Worm (Caenorhabditis elegans): ENCODE data around the gene mfn-1.
A peak's percentile ranks its signal among the peaks of the same experiment; 100 is the strongest.

The mfn-1 gene

ce11 chrII:11444973-11445372 is 26.8 kb downstream of the mfn-1 start, which contains the start of gene W02B12.13 (continued):
- TF ChIP-seq nhr-48 (tag; optimal IDR thresholded peaks at IDR 0.05) (no peak), madf-9 (GFP tag; conservative IDR thresholded peaks at IDR 0.05) (no peak), lim-7 (GFP tag; IDR thresholded peaks at IDR 0.05) (no peak), dpl-1 (GFP tag; optimal IDR thresholded peaks at IDR 0.05) (no peak), F37D6.2 (tag; optimal IDR thresholded peaks at IDR 0.05) (no peak)

DNA sequence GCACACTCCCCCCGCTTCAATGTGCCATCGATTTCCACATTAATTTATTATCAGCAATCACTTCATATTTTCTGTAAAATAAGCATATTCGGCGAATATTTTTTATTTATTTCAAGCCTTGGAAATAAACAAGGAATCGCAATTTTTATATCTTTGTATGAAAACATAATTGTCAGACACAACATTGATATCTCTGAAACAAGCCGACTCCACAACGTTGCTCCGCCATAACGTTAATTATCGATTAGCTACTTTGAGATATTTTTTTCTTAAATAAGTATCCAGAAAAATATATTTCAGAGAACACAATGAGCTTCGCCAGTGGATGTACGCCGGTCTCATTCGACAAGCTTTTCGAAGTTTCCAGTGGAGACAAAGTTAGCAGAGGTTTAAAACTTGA is 28.0 kb downstream of the mfn-1 start, which contains the start of gene adbp-1:
TSS of gene adbp-1 (plus strand) at position 301 of the 400 bp plus-strand sequence.
- TF ChIP-seq nhr-11 (tag; optimal IDR thresholded peaks at IDR 0.05) (no peak), unc-130 (GFP tag; optimal IDR thresholded peaks at IDR 0.05) (no peak), saeg-2 (GFP tag; IDR thresholded peaks at IDR 0.05) (no peak), daf-16 (GFP tag; optimal IDR thresholded peaks at IDR 0.05) (no peak), daf-16 (tag; optimal IDR thresholded peaks at IDR 0.05) (peak; percentile 5)

- TF ChIP-seq duxl-1 (tag; optimal IDR thresholded peaks at IDR 0.05; ENCODE audit: poor library complexity), result no peak
- no peak for TF ChIP-seq ceh-62 (tag; optimal IDR thresholded peaks at IDR 0.05)
- TF ChIP-seq F44E2.7 (GFP tag; IDR thresholded peaks at IDR 0.05), result no peak
- peak; percentile 96 for TF ChIP-seq set-16 (GFP tag; IDR thresholded peaks at IDR 0.05)
- TF ChIP-seq ceh-28 (tag; optimal IDR thresholded peaks at IDR 0.05), result no peak
- no peak; the same call in 1 of the 2 replicates for TF ChIP-seq pha-4 (GFP tag; IDR thresholded peaks at IDR 0.05)
- TF ChIP-seq pha-4 (tag; optimal IDR thresholded peaks at IDR 0.05), result no peak
- no peak for TF ChIP-seq ama-1 (optimal IDR thresholded peaks at IDR 0.05)
- TF ChIP-seq ceh-32 (tag; optimal IDR thresholded peaks at IDR 0.05; ENCODE audit: poor library complexity), result no peak
- TF ChIP-seq zip-2 (tag; optimal IDR thresholded peaks at IDR 0.05), result no peak
- TF ChIP-seq mdl-1 (tag; optimal IDR thresholded peaks at IDR 0.05), result no peak
- no peak for TF ChIP-seq Y48G9A.11 (GFP tag; IDR thresholded peaks at IDR 0.05)
- 0 out of 2 replicates have a peak, but pooled peaks have one; percentile 36 for TF ChIP-seq snpc-1.2 (GFP tag; IDR thresholded peaks at IDR 0.05)
- no peak for TF ChIP-seq dmd-8 (GFP tag; IDR thresholded peaks at IDR 0.05)
- TF ChIP-seq nhr-111 (GFP tag; optimal IDR thresholded peaks at IDR 0.05), result no peak
- peak; percentile 49; the same call in 1 of the 2 replicates for TF ChIP-seq egl-43 (GFP tag; IDR thresholded peaks at IDR 0.05)
- no peak for TF ChIP-seq rbr-2 (tag; optimal IDR thresholded peaks at IDR 0.05)
- TF ChIP-seq mxl-3 (GFP tag; optimal IDR thresholded peaks at IDR 0.05), result no peak
- no peak for TF ChIP-seq php-3 (GFP tag; IDR thresholded peaks at IDR 0.05)
- TF ChIP-seq T20F7.1 (GFP tag; optimal IDR thresholded peaks at IDR 0.05), result no peak
- TF ChIP-seq Y75B8A.6 (GFP tag; IDR thresholded peaks at IDR 0.05), result no peak
- no peak for TF ChIP-seq dpl-1 (GFP tag; optimal IDR thresholded peaks at IDR 0.05)
Observed at ce11 chrII:11443128-11443527, 28.7 kb downstream of the mfn-1 start.

- TF ChIP-seq aha-1 (tag), result peak; percentile 31
Observed at ce11 chrII:11442425-11442824, 29.4 kb downstream of the mfn-1 start, which contains the start of gene ebp-2. ebp-2 (plus strand) TSS chrII:11442725.

- TF ChIP-seq T20F7.1 (GFP tag; optimal IDR thresholded peaks at IDR 0.05), result peak; percentile 94
- peak; percentile 25 for TF ChIP-seq aha-1 (tag)
- peak; percentile 14 for TF ChIP-seq mes-2 (tag; optimal IDR thresholded peaks at IDR 0.05; ENCODE audit: poor library complexity, severe bottlenecking)
- TF ChIP-seq ceh-20 (GFP tag; IDR thresholded peaks at IDR 0.05), result no peak
- peak; percentile 65 for TF ChIP-seq R02D3.7 (tag; optimal IDR thresholded peaks at IDR 0.05)
- no peak for TF ChIP-seq daf-16 (GFP tag; optimal IDR thresholded peaks at IDR 0.05)
- peak; percentile 15 for TF ChIP-seq daf-16 (tag; optimal IDR thresholded peaks at IDR 0.05)
- peak in 1 of 2 experiments; percentile 66 for TF ChIP-seq lsy-2 (tag; optimal IDR thresholded peaks at IDR 0.05)
- peak; percentile 45; the same call in 1 of the 2 replicates for TF ChIP-seq Y48G9A.11 (GFP tag; IDR thresholded peaks at IDR 0.05)
- peak; percentile 28 for TF ChIP-seq nhr-28 (tag; optimal IDR thresholded peaks at IDR 0.05)
- TF ChIP-seq lin-13 (GFP tag; optimal IDR thresholded peaks at IDR 0.05), result no peak
- no peak for TF ChIP-seq sdz-12 (GFP tag; optimal IDR thresholded peaks at IDR 0.05)
- peak; percentile 83 for TF ChIP-seq dpl-1 (GFP tag; optimal IDR thresholded peaks at IDR 0.05)
Observed at ce11 chrII:11440265-11440664, 31.6 kb downstream of the mfn-1 start, which contains the start of gene VW02B12L.2. VW02B12L.2 (minus strand) TSS chrII:11440329.
